Fruit fly (Drosophila melanogaster): ENCODE results near the gene Meltrin.
A peak's percentile ranks its signal among the peaks of the same experiment; 100 is the strongest.

Meltrin gene

dm6 chr3R:14714904-14715588, 18.0 kb upstream of the Meltrin start (continued):
- TF ChIP-seq Lim3 (GFP tag; IDR thresholded peaks at IDR 0.05) (no peak), CG1832 (GFP tag; optimal IDR thresholded peaks at IDR 0.05) (no peak), CG11723 (GFP tag; optimal IDR thresholded peaks at IDR 0.05) (no peak), CG12659 (GFP tag; optimal IDR thresholded peaks at IDR 0.05) (no peak), Nf-YA (GFP tag; IDR thresholded peaks at IDR 0.05) (no peak), B-H1 (GFP tag; IDR thresholded peaks at IDR 0.05) (no peak), vfl (GFP tag; optimal IDR thresholded peaks at IDR 0.05) (no peak), CG6813 (GFP tag; optimal IDR thresholded peaks at IDR 0.05) (no peak), D19B (GFP tag; optimal IDR thresholded peaks at IDR 0.05) (no peak), sob (GFP tag; IDR thresholded peaks at IDR 0.05) (no peak), Dref (GFP tag; IDR thresholded peaks at IDR 0.05) (no peak), CTCF (GFP tag; optimal IDR thresholded peaks at IDR 0.05) (no peak), ems (GFP tag; optimal IDR thresholded peaks at IDR 0.05) (no peak), CG31441 (GFP tag; IDR thresholded peaks at IDR 0.05) (no peak; the same call in 1 of the 2 replicates), so (GFP tag; IDR thresholded peaks at IDR 0.05) (no peak), Dip3 (GFP tag; optimal IDR thresholded peaks at IDR 0.05) (no peak), tll (GFP tag; optimal IDR thresholded peaks at IDR 0.05) (no peak), HLHmδ (GFP tag; optimal IDR thresholded peaks at IDR 0.05) (no peak), ap (GFP tag; IDR thresholded peaks at IDR 0.05) (0 out of 2 replicates have a peak, but pooled peaks have one; percentile 12), Bgb (GFP tag; IDR thresholded peaks at IDR 0.05; ENCODE audit: partially characterized antibody) (no peak), CG6854 (GFP tag; optimal IDR thresholded peaks at IDR 0.05) (no peak), fd102C (GFP tag; optimal IDR thresholded peaks at IDR 0.05) (peak; percentile 9), mam (GFP tag; optimal IDR thresholded peaks at IDR 0.05) (no peak), CG8388 (GFP tag; optimal IDR thresholded peaks at IDR 0.05) (peak; percentile 57), CG3281 (GFP tag; optimal IDR thresholded peaks at IDR 0.05) (no peak), kni (GFP tag; optimal IDR thresholded peaks at IDR 0.05) (no peak), fd3F (GFP tag; optimal IDR thresholded peaks at IDR 0.05) (no peak), CG3726 (GFP tag; IDR thresholded peaks at IDR 0.05) (0 out of 3 replicates have a peak, but pooled peaks have one; percentile 49), CG6765 (GFP tag; optimal IDR thresholded peaks at IDR 0.05) (no peak), prd (optimal IDR thresholded peaks at IDR 0.05) (no peak), prd (GFP tag; IDR thresholded peaks at IDR 0.05) (peak; percentile 39; the same call in 1 of the 3 replicates), CG12391 (tag; optimal IDR thresholded peaks at IDR 0.05) (peak; percentile 59), CG11456 (GFP tag; IDR thresholded peaks at IDR 0.05) (no peak), CG3065 (GFP tag; optimal IDR thresholded peaks at IDR 0.05) (no peak), CG2129 (GFP tag; IDR thresholded peaks at IDR 0.05; ENCODE audit: partially characterized antibody) (no peak), danr (GFP tag; IDR thresholded peaks at IDR 0.05) (no peak), CG6175 (GFP tag; IDR thresholded peaks at IDR 0.05) (0 out of 3 replicates have a peak, but pooled peaks have one; percentile 52), CG8359 (GFP tag; optimal IDR thresholded peaks at IDR 0.05; ENCODE audit: borderline replicate concordance) (no peak), bab2 (GFP tag; optimal IDR thresholded peaks at IDR 0.05) (no peak), ato (GFP tag; IDR thresholded peaks at IDR 0.05; ENCODE audit: partially characterized antibody) (no peak), CG6683 (GFP tag; optimal IDR thresholded peaks at IDR 0.05) (no peak), Rfx (GFP tag; IDR thresholded peaks at IDR 0.05) (no peak), Xbp1 (GFP tag; optimal IDR thresholded peaks at IDR 0.05) (peak; percentile 34), CG12236 (GFP tag; optimal IDR thresholded peaks at IDR 0.05) (no peak), ab (GFP tag; optimal IDR thresholded peaks at IDR 0.05) (no peak), CG4424 (GFP tag; optimal IDR thresholded peaks at IDR 0.05) (peak; percentile 30), Deaf1 (tag; optimal IDR thresholded peaks at IDR 0.05) (no peak), Lpt (GFP tag; optimal IDR thresholded peaks at IDR 0.05) (no peak), cad (GFP tag; optimal IDR thresholded peaks at IDR 0.05) (no peak), stc (GFP tag; IDR thresholded peaks at IDR 0.05) (no peak), CG14710 (tag; optimal IDR thresholded peaks at IDR 0.05) (peak; percentile 39)

Data from whole organism, embryonic.